Worm (Caenorhabditis elegans): ENCODE measurements around the gene grd-1.
A peak's percentile ranks its signal among the peaks of the same experiment; 100 is the strongest.

Gene grd-1

DNA sequence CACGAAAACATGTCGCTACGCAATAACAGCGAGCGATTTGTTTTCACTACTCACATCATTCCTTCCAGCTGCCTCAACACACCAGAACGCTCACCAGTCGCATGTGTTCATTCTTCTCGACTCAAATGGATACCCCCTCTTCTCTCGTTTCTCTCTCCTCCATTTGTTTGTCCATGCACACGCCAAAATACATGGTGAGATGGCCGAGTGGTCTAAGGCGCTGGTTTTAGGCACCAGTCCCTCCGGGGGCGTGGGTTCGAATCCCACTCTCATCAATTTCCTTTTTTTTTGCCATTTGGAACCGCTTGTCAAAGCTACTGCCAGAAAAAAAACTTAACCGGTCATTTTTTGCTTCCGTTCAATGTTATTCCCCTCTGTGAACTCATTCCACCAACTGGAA is 13.8 kb upstream of the grd-1 start (continued):
- no peak for TF ChIP-seq ceh-88 (GFP tag; IDR thresholded peaks at IDR 0.05)
- peak; percentile 54 for TF ChIP-seq xbp-1 (tag; optimal IDR thresholded peaks at IDR 0.05)
- peak; percentile 36 for TF ChIP-seq unc-86 (tag; optimal IDR thresholded peaks at IDR 0.05)
- peak; percentile 65 for TF ChIP-seq tbx-2 (tag; optimal IDR thresholded peaks at IDR 0.05)
- no peak for TF ChIP-seq efl-3 (GFP tag; optimal IDR thresholded peaks at IDR 0.05)
- TF ChIP-seq zag-1 (tag; optimal IDR thresholded peaks at IDR 0.05), result no peak
- no peak for TF ChIP-seq ces-1 (GFP tag; optimal IDR thresholded peaks at IDR 0.05)
- TF ChIP-seq irx-1 (tag; optimal IDR thresholded peaks at IDR 0.05), result peak; percentile 27
- peak; percentile 65 for TF ChIP-seq fkh-10 (GFP tag; optimal IDR thresholded peaks at IDR 0.05)
- TF ChIP-seq mef-2 (tag; optimal IDR thresholded peaks at IDR 0.05), result no peak
- peak; percentile 68 for TF ChIP-seq nhr-90 (tag; optimal IDR thresholded peaks at IDR 0.05; ENCODE audit: poor library complexity)
- TF ChIP-seq elt-3 (tag; optimal IDR thresholded peaks at IDR 0.05), result peak in 1 of 6 experiments; percentile 49
- TF ChIP-seq egl-27 (tag; optimal IDR thresholded peaks at IDR 0.05), result peak in 1 of 2 experiments; percentile 40
- TF ChIP-seq ztf-4 (tag; optimal IDR thresholded peaks at IDR 0.05), result no peak
- no peak for TF ChIP-seq ceh-8 (GFP tag; optimal IDR thresholded peaks at IDR 0.05)
- peak; percentile 56 to 78 (median 62) for TF ChIP-seq ceh-82 (tag; optimal IDR thresholded peaks at IDR 0.05)
- no peak for TF ChIP-seq dpl-1 (GFP tag; optimal IDR thresholded peaks at IDR 0.05)
- no peak for TF ChIP-seq F16B12.6 (tag; optimal IDR thresholded peaks at IDR 0.05)
- TF ChIP-seq rnt-1 (tag; optimal IDR thresholded peaks at IDR 0.05), result peak; percentile 66
- no peak for TF ChIP-seq nhr-12 (tag; optimal IDR thresholded peaks at IDR 0.05)
- TF ChIP-seq skn-1 (tag; optimal IDR thresholded peaks at IDR 0.05), result peak; percentile 52
- TF ChIP-seq Y116A8C.19 (tag; optimal IDR thresholded peaks at IDR 0.05; ENCODE audit: borderline replicate concordance), result no peak
- peak; percentile 58 for TF ChIP-seq lin-14 (GFP tag; optimal IDR thresholded peaks at IDR 0.05)
- no peak for TF ChIP-seq pqm-1 (tag; optimal IDR thresholded peaks at IDR 0.05)
- TF ChIP-seq ceh-63 (GFP tag; optimal IDR thresholded peaks at IDR 0.05), result peak; percentile 6
- TF ChIP-seq fkh-4 (tag; optimal IDR thresholded peaks at IDR 0.05; ENCODE audit: borderline replicate concordance), result no peak
- TF ChIP-seq nhr-47 (tag; optimal IDR thresholded peaks at IDR 0.05), result peak; percentile 87
- no peak for TF ChIP-seq unc-98 (GFP tag; IDR thresholded peaks at IDR 0.05)
- peak; percentile 55 for TF ChIP-seq mep-1 (tag; optimal IDR thresholded peaks at IDR 0.05)
- no peak for TF ChIP-seq nhr-28 (tag; optimal IDR thresholded peaks at IDR 0.05)
- peak; percentile 83 for TF ChIP-seq snu-23 (GFP tag; optimal IDR thresholded peaks at IDR 0.05)
- peak; percentile 61 for TF ChIP-seq sox-4 (tag; optimal IDR thresholded peaks at IDR 0.05)
- TF ChIP-seq tlp-1 (tag; optimal IDR thresholded peaks at IDR 0.05), result no peak
- TF ChIP-seq efl-1 (optimal IDR thresholded peaks at IDR 0.05), result peak; percentile 12 to 13
- TF ChIP-seq efl-1 (GFP tag; optimal IDR thresholded peaks at IDR 0.05 in 1 of 2), result peak in 1 of 2 experiments; percentile 93
- peak in 1 of 2 experiments; percentile 38 for TF ChIP-seq mdl-1 (tag; optimal IDR thresholded peaks at IDR 0.05)
- TF ChIP-seq swsn-7 (tag; optimal IDR thresholded peaks at IDR 0.05), result peak; percentile 73
- TF ChIP-seq snpc-4 (tag; optimal IDR thresholded peaks at IDR 0.05), result no peak
- no peak for TF ChIP-seq aha-1 (tag; optimal IDR thresholded peaks at IDR 0.05)

ce11 chrX:11097343-11097742 is 11.9 kb upstream of the grd-1 start:
- TF ChIP-seq skn-1 (tag; optimal IDR thresholded peaks at IDR 0.05) (no peak), lin-14 (GFP tag; optimal IDR thresholded peaks at IDR 0.05) (no peak), unc-30 (tag; optimal IDR thresholded peaks at IDR 0.05) (no peak), ceh-90 (tag; optimal IDR thresholded peaks at IDR 0.05) (no peak), zip-4 (GFP tag; optimal IDR thresholded peaks at IDR 0.05) (no peak), zag-1 (tag; optimal IDR thresholded peaks at IDR 0.05) (no peak), unc-62 (GFP tag; optimal IDR thresholded peaks at IDR 0.05) (no peak), fos-1 (tag; optimal IDR thresholded peaks at IDR 0.05) (no peak), nhr-71 (tag; optimal IDR thresholded peaks at IDR 0.05) (no peak), ces-1 (GFP tag; optimal IDR thresholded peaks at IDR 0.05) (no peak), pax-3 (tag; optimal IDR thresholded peaks at IDR 0.05) (no peak), unc-86 (tag; optimal IDR thresholded peaks at IDR 0.05) (no peak)

Data from whole organism, L1 larva.